Fruit fly (Drosophila melanogaster) whole organism, adult: Measurements from ENCODE around the gene crim.

Source experiments
- CG11617 ChIP-seq: fragments of 200-800 bp; sonication (Bioruptor generic); optimal IDR thresholded peaks from 2 replicates; lab custom pipeline; 2017; ENCODE audit warnings: mild to moderate bottlenecking, missing biosample characterization, missing genetic modification reagents, missing genetic modification characterization
- CG12768 ChIP-seq: fragments of 200-800 bp; sonication (Bioruptor generic); optimal IDR thresholded peaks from 2 replicates; lab custom pipeline; 2017; ENCODE audit warnings: missing biosample characterization, missing genetic modification characterization, mild to moderate bottlenecking, moderate library complexity, missing genetic modification reagents
- CG14711 ChIP-seq: fragments of 200-800 bp; sonication (Bioruptor generic); optimal IDR thresholded peaks from 2 replicates; lab custom pipeline; 2018; ENCODE audit warnings: missing biosample characterization, mild to moderate bottlenecking, missing genetic modification characterization, moderate library complexity
- CG1620 ChIP-seq: fragments of 200-800 bp; sonication (Bioruptor generic); optimal IDR thresholded peaks from 2 replicates; lab custom pipeline; 2016; ENCODE audit warnings: missing biosample characterization, missing genetic modification characterization
- CG33017 ChIP-seq: fragments of 200-800 bp; sonication (Bioruptor generic); optimal IDR thresholded peaks from 2 replicates; lab custom pipeline; 2018; ENCODE audit warnings: missing biosample characterization, mild to moderate bottlenecking, missing genetic modification characterization, moderate library complexity
- CG5204 ChIP-seq: fragments of 200-800 bp; sonication (Bioruptor generic); optimal IDR thresholded peaks from 2 replicates; lab custom pipeline; 2016; ENCODE audit warnings: missing biosample characterization, missing genetic modification characterization
- CG7045 ChIP-seq: fragments of 200-800 bp; sonication (Bioruptor generic); optimal IDR thresholded peaks from 2 replicates; lab custom pipeline; 2017; ENCODE audit warnings: missing biosample characterization, mild to moderate bottlenecking, missing genetic modification characterization
- CG7101 ChIP-seq: fragments of 200-800 bp; sonication (Bioruptor generic); optimal IDR thresholded peaks from 2 replicates; lab custom pipeline; 2018; ENCODE audit warnings: missing biosample characterization, mild to moderate bottlenecking, missing genetic modification characterization, moderate library complexity
- Clk ChIP-seq: fragments of 200-800 bp; sonication (Bioruptor generic); optimal IDR thresholded peaks from 2 replicates; lab custom pipeline; 2017; ENCODE audit warnings: missing biosample characterization, missing genetic modification characterization
- Crg-1 ChIP-seq: fragments of 200-800 bp; sonication (Bioruptor generic); optimal IDR thresholded peaks from 2 replicates; lab custom pipeline; 2016; ENCODE audit warnings: missing biosample characterization, missing genetic modification characterization
- Hr96 ChIP-seq: fragments of 200-800 bp; sonication (Bioruptor generic); optimal IDR thresholded peaks from 2 replicates; lab custom pipeline; 2016; ENCODE audit warnings: missing biosample characterization, missing genetic modification characterization
- Mnt ChIP-seq: fragments of 200-800 bp; sonication (Bioruptor generic); optimal IDR thresholded peaks from 2 replicates; lab custom pipeline; 2016; ENCODE audit warnings: missing biosample characterization, mild to moderate bottlenecking, missing genetic modification characterization
- bab1 ChIP-seq: fragments of 200-800 bp; sonication (Bioruptor generic); optimal IDR thresholded peaks from 3 replicates; lab custom pipeline; 2019; ENCODE audit warnings: missing biosample characterization, mild to moderate bottlenecking, missing genetic modification characterization, moderate library complexity
- cic ChIP-seq: fragments of 200-800 bp; sonication (Bioruptor generic); optimal IDR thresholded peaks from 2 replicates; lab custom pipeline; 2017; ENCODE audit warnings: missing biosample characterization, mild to moderate bottlenecking, missing genetic modification characterization, moderate library complexity
- cnc ChIP-seq, 2 experiments: fragments of >200 bp; optimal IDR thresholded peaks; 2 replicates each; lab custom pipeline; 2017
- kay ChIP-seq: fragments of 200-800 bp; sonication (Bioruptor generic); peaks from one replicate; lab custom pipeline; 2016; ENCODE audit warnings: missing biosample characterization, missing genetic modification characterization, borderline replicate concordance
- ovo ChIP-seq: fragments of 200-800 bp; sonication (Bioruptor generic); optimal IDR thresholded peaks from 2 replicates; lab custom pipeline; 2016; ENCODE audit warnings: missing biosample characterization, missing genetic modification characterization
- pad ChIP-seq: fragments of 200-800 bp; sonication (Bioruptor generic); optimal IDR thresholded peaks from 3 replicates; lab custom pipeline; 2017; ENCODE audit warnings: missing biosample characterization, missing genetic modification characterization, mild to moderate bottlenecking, moderate library complexity, missing genetic modification reagents
- tj ChIP-seq: fragments of 200-800 bp; sonication (Bioruptor generic); optimal IDR thresholded peaks from 3 replicates; lab custom pipeline; 2017; ENCODE audit warnings: missing biosample characterization, mild to moderate bottlenecking, missing genetic modification characterization, moderate library complexity
- toe ChIP-seq: fragments of 200-800 bp; sonication (Bioruptor generic); optimal IDR thresholded peaks from 2 replicates; lab custom pipeline; 2016; ENCODE audit warnings: missing biosample characterization, missing genetic modification characterization

The crim gene

dm6 chr3L:11683819-11684521, 27.2 kb downstream of the crim start, which contains the start of gene Sugb:
Sugb (plus strand) TSS chr3L:11683980.
- TF ChIP-seq cic (peak; percentile 96), cnc (optimal IDR thresholded peaks at IDR 0.05; lab: Kevin White, UChicago) (no peak), Mnt (GFP tag; lab: Kevin White, UChicago) (peak; percentile 73), Clk (peak; percentile 4), CG33017 (peak; percentile 87), kay (GFP tag; lab: Kevin White, UChicago) (peak; percentile 95), CG12768 (peak; percentile 58), CG14711 (tag; lab: Kevin White, UChicago) (peak; percentile 38), CG11617 (peak; percentile 90), Hr96 (GFP tag; lab: Kevin White, UChicago) (peak; percentile 84), CG5204 (GFP tag; lab: Kevin White, UChicago) (peak; percentile 77), CG7101 (tag; lab: Kevin White, UChicago) (peak; percentile 75), ovo (GFP tag; lab: Kevin White, UChicago) (peak; percentile 69), tj (GFP tag; lab: Kevin White, UChicago) (peak; percentile 98), Crg-1 (peak; percentile 54), CG7045 (GFP tag; lab: Kevin White, UChicago) (peak; percentile 57), bab1 (GFP tag; lab: Kevin White, UChicago) (peak; percentile 37), CG1620 (peak; percentile 73), toe (GFP tag; lab: Kevin White, UChicago) (peak; percentile 80), pad (GFP tag; lab: Kevin White, UChicago) (peak; percentile 27)

- TF ChIP-seq Hr96 (GFP tag; lab: Kevin White, UChicago) = no peak
- TF ChIP-seq Mnt (GFP tag; lab: Kevin White, UChicago) = peak; percentile 23
- peak; percentile 37 for TF ChIP-seq cic
- TF ChIP-seq bab1 (GFP tag; lab: Kevin White, UChicago) = peak; percentile 66
- TF ChIP-seq toe (GFP tag; lab: Kevin White, UChicago) = peak; percentile 18
These were observed 29.4 kb downstream of the crim start, which contains the start of gene TfIIEalpha for dm6 chr3L:11681794-11682193. TfIIEalpha (plus strand) TSS chr3L:11682038.

dm6 chr3L:11680298-11680697, 30.9 kb downstream of the crim start, which contains the start of gene CG32085:
CG32085 (minus strand) TSS chr3L:11680344.
- TF ChIP-seq CG11617 = peak; percentile 23
- no peak for TF ChIP-seq CG1620
- TF ChIP-seq bab1 (GFP tag; lab: Kevin White, UChicago) = no peak
- TF ChIP-seq Crg-1 = no peak
- no peak for TF ChIP-seq cnc (optimal IDR thresholded peaks at IDR 0.05; lab: Kevin White, UChicago)
- TF ChIP-seq pad (GFP tag; lab: Kevin White, UChicago) = peak; percentile 16
- peak; percentile 36 for TF ChIP-seq cic
- TF ChIP-seq CG7101 (tag; lab: Kevin White, UChicago) = no peak
- no peak for TF ChIP-seq CG5204 (GFP tag; lab: Kevin White, UChicago)
- peak; percentile 8 for TF ChIP-seq Clk
- TF ChIP-seq Mnt (GFP tag; lab: Kevin White, UChicago) = peak; percentile 24
- peak; percentile 5 for TF ChIP-seq CG7045 (GFP tag; lab: Kevin White, UChicago)
- no peak for TF ChIP-seq CG33017
- no peak for TF ChIP-seq ovo (GFP tag; lab: Kevin White, UChicago)
- peak; percentile 17 for TF ChIP-seq toe (GFP tag; lab: Kevin White, UChicago)
- no peak for TF ChIP-seq kay (GFP tag; lab: Kevin White, UChicago)
- TF ChIP-seq tj (GFP tag; lab: Kevin White, UChicago) = no peak
- TF ChIP-seq Hr96 (GFP tag; lab: Kevin White, UChicago) = no peak
- peak; percentile 41 for TF ChIP-seq CG12768
- peak; percentile 4 for TF ChIP-seq CG14711 (tag; lab: Kevin White, UChicago)

- TF ChIP-seq CG5204 (GFP tag; lab: Kevin White, UChicago) (no peak), toe (GFP tag; lab: Kevin White, UChicago) (no peak), pad (GFP tag; lab: Kevin White, UChicago) (no peak), CG7045 (GFP tag; lab: Kevin White, UChicago) (no peak), CG12768 (no peak), cnc (optimal IDR thresholded peaks at IDR 0.05; lab: Kevin White, UChicago) (no peak), Crg-1 (no peak)
These were observed 32.8 kb downstream of the crim start for dm6 chr3L:11678313-11678817.
